Worm (Caenorhabditis elegans): ENCODE data around the gene col-177.

col-177 gene

ce11 chrX:11036114-11037087 is 34.8 kb upstream of the col-177 start:
- TF ChIP-seq grh-1 (GFP tag; IDR thresholded peaks at IDR 0.05) (peak; percentile 78), fkh-4 (tag; optimal IDR thresholded peaks at IDR 0.05; ENCODE audit: borderline replicate concordance) (no peak), irx-1 (tag; optimal IDR thresholded peaks at IDR 0.05) (no peak), snu-23 (GFP tag; optimal IDR thresholded peaks at IDR 0.05) (peak; percentile 43), lin-39 (tag; optimal IDR thresholded peaks at IDR 0.05) (no peak), zip-4 (GFP tag; optimal IDR thresholded peaks at IDR 0.05) (no peak), sptf-1 (tag; optimal IDR thresholded peaks at IDR 0.05) (no peak), C16A3.4 (tag; optimal IDR thresholded peaks at IDR 0.05) (no peak), rnt-1 (tag; optimal IDR thresholded peaks at IDR 0.05) (no peak), pag-3 (tag; optimal IDR thresholded peaks at IDR 0.05; ENCODE audit: borderline replicate concordance, insufficient read depth) (no peak), swsn-7 (tag; optimal IDR thresholded peaks at IDR 0.05) (peak; percentile 8), lin-13 (GFP tag; optimal IDR thresholded peaks at IDR 0.05) (no peak), C04F5.9 (tag; optimal IDR thresholded peaks at IDR 0.05) (no peak), mab-9 (GFP tag; IDR thresholded peaks at IDR 0.05) (no peak), jun-1 (tag; optimal IDR thresholded peaks at IDR 0.05) (no peak), ama-1 (optimal IDR thresholded peaks at IDR 0.05) (no peak), blmp-1 (tag; optimal IDR thresholded peaks at IDR 0.05) (peak; percentile 99), egl-13 (tag; optimal IDR thresholded peaks at IDR 0.05) (no peak), xbp-1 (tag; optimal IDR thresholded peaks at IDR 0.05) (no peak), ceh-88 (GFP tag; IDR thresholded peaks at IDR 0.05) (no peak), sup-37 (GFP tag; optimal IDR thresholded peaks at IDR 0.05) (no peak), nhr-84 (tag; optimal IDR thresholded peaks at IDR 0.05) (no peak), ceh-90 (tag; optimal IDR thresholded peaks at IDR 0.05) (no peak), hlh-4 (tag; optimal IDR thresholded peaks at IDR 0.05) (no peak), vab-15 (tag; optimal IDR thresholded peaks at IDR 0.05) (no peak), efl-3 (GFP tag; optimal IDR thresholded peaks at IDR 0.05) (no peak), zag-1 (tag; optimal IDR thresholded peaks at IDR 0.05) (no peak), nhr-47 (tag; optimal IDR thresholded peaks at IDR 0.05) (no peak), aha-1 (tag; optimal IDR thresholded peaks at IDR 0.05) (no peak), pqm-1 (tag; optimal IDR thresholded peaks at IDR 0.05) (no peak), Y116A8C.19 (tag; optimal IDR thresholded peaks at IDR 0.05; ENCODE audit: borderline replicate concordance) (no peak), unc-86 (tag; optimal IDR thresholded peaks at IDR 0.05) (no peak), nhr-76 (tag; optimal IDR thresholded peaks at IDR 0.05) (no peak), ceh-82 (tag; optimal IDR thresholded peaks at IDR 0.05) (no peak), nhr-12 (tag; optimal IDR thresholded peaks at IDR 0.05) (no peak), dpl-1 (GFP tag; optimal IDR thresholded peaks at IDR 0.05) (no peak), nhr-71 (tag; optimal IDR thresholded peaks at IDR 0.05) (no peak), ztf-11 (tag; optimal IDR thresholded peaks at IDR 0.05) (no peak), nhr-11 (tag; optimal IDR thresholded peaks at IDR 0.05) (no peak), nhr-237 (tag; optimal IDR thresholded peaks at IDR 0.05) (no peak), nhr-28 (tag; optimal IDR thresholded peaks at IDR 0.05) (no peak), hpl-2 (GFP tag; optimal IDR thresholded peaks at IDR 0.05) (no peak), lir-3 (tag; optimal IDR thresholded peaks at IDR 0.05; ENCODE audit: poor library complexity) (peak; percentile 6), nhr-85 (tag) (peak; percentile 68), dsc-1 (tag; optimal IDR thresholded peaks at IDR 0.05) (no peak), fkh-8 (tag; optimal IDR thresholded peaks at IDR 0.05) (no peak), alr-1 (tag; optimal IDR thresholded peaks at IDR 0.05; ENCODE audit: borderline replicate concordance) (no peak), fkh-10 (GFP tag; optimal IDR thresholded peaks at IDR 0.05) (no peak), mef-2 (tag; optimal IDR thresholded peaks at IDR 0.05) (no peak), nhr-77 (tag; optimal IDR thresholded peaks at IDR 0.05) (no peak), snpc-4 (tag; optimal IDR thresholded peaks at IDR 0.05) (no peak), egl-27 (tag; optimal IDR thresholded peaks at IDR 0.05) (no peak)
